Worm (Caenorhabditis elegans): ENCODE measurements around the gene F19B10.4.

The F19B10.4 gene

DNA sequence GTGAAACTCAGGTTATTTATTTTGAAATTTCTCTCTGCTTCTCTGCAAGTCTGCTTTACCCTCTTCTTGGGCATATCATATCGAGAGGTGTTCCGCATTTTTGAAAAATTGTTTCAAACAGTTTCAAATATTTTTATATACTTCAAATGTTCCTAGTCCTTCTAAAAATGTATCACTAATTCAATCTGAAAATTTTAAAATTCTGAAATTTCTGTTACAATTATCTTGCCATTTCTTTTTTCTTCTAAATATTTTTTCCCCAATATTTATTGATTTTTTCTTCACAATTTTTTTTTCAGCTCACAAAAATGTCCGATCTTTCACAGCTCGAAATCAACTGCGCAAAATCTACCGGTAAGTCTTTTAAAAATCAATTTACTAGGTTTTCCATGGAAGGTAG, at the start of gene F19B10.4:
F19B10.4 (plus strand) TSS at position 301 of the 400 bp plus-strand sequence.
- no peak for TF ChIP-seq zim-3 (tag; optimal IDR thresholded peaks at IDR 0.05)
- TF ChIP-seq egl-44 (GFP tag; IDR thresholded peaks at IDR 0.05) = no peak
- TF ChIP-seq ceh-58 (GFP tag; IDR thresholded peaks at IDR 0.05) = no peak
- no peak for TF ChIP-seq rcor-1 (GFP tag; IDR thresholded peaks at IDR 0.05)
- TF ChIP-seq C17E4.6 (GFP tag; IDR thresholded peaks at IDR 0.05) = no peak
- no peak for TF ChIP-seq K11D2.4 (GFP tag; IDR thresholded peaks at IDR 0.05)
- TF ChIP-seq madf-3 (GFP tag; IDR thresholded peaks at IDR 0.05) = no peak
- no peak for TF ChIP-seq ekl-4 (GFP tag; IDR thresholded peaks at IDR 0.05)

- TF ChIP-seq cebp-2 (GFP tag; IDR thresholded peaks at IDR 0.05) (no peak), nfyb-1 (GFP tag; IDR thresholded peaks at IDR 0.05) (peak; percentile 78)
Observed at ce11 chrII:3616615-3617014, 43.3 kb upstream of the F19B10.4 start.

DNA sequence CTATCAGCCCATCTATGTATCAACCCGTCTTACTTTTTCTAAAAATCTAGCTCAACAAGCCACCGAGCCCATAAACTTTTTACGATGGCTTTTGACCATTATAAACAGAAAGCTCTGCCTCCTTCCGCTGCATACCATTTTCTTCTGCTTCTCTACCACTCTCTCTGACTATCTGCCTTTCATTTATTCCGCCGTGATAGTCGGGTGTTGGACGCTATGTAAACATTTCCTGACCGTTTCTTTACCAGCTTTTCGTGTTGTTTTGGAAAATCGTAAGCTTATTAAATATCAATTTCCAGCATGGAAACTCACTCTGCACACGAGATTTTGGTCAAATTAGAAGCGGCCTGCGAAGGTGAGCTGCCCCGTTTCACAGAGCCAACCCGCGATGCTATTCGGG, 42.4 kb upstream of the F19B10.4 start, which contains the start of gene F40E12.1:
F40E12.1 (plus strand) TSS at position 301 of the 400 bp plus-strand sequence.
- TF ChIP-seq cebp-1 (GFP tag; IDR thresholded peaks at IDR 0.05) (no peak), cebp-1 (tag; optimal IDR thresholded peaks at IDR 0.05) (no peak), lin-26 (GFP tag; IDR thresholded peaks at IDR 0.05) (no peak), F57A8.1 (GFP tag; optimal IDR thresholded peaks at IDR 0.05) (no peak), nhr-90 (tag; optimal IDR thresholded peaks at IDR 0.05) (no peak), B0019.2 (GFP tag; conservative IDR thresholded peaks at IDR 0.05) (no peak), F39B2.1 (GFP tag; IDR thresholded peaks at IDR 0.05) (no peak), zfh-2 (GFP tag; conservative IDR thresholded peaks at IDR 0.05) (no peak), F10E7.11 (tag; optimal IDR thresholded peaks at IDR 0.05) (no peak), K11D2.4 (GFP tag; IDR thresholded peaks at IDR 0.05) (no peak), fkh-3 (tag; optimal IDR thresholded peaks at IDR 0.05) (no peak), hlh-26 (GFP tag; conservative IDR thresholded peaks at IDR 0.05) (no peak), rcor-1 (GFP tag; IDR thresholded peaks at IDR 0.05) (no peak), hsf-1 (GFP tag; IDR thresholded peaks at IDR 0.05) (no peak), lir-1 (GFP tag; conservative IDR thresholded peaks at IDR 0.05) (no peak), sea-2 (GFP tag; IDR thresholded peaks at IDR 0.05) (no peak), madf-3 (GFP tag; IDR thresholded peaks at IDR 0.05) (no peak)

DNA sequence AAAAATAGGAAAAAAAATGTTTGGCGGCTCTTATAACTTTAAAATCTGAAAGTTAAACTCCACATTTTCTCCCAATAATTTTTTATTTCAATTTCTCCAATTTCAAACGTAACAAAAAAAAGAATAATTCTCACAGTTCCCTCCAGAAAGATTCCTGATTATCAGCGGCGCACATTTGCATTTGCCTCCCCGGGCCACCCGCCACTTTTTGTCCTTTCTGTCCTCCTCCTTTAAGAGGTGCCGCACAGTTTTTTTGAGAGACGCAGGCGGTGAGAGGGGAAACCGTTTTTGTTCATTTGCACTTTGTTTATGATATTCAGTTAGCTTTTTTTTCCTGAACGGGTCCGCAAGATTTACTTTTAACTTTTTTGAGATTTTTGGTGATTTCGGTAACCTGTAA, 39.0 kb upstream of the F19B10.4 start:
- TF ChIP-seq egrh-3 (GFP tag; IDR thresholded peaks at IDR 0.05) (no peak), aptf-2 (GFP tag; conservative IDR thresholded peaks at IDR 0.05) (peak; percentile 56; the same call in 1 of the 2 replicates), dpl-1 (GFP tag; optimal IDR thresholded peaks at IDR 0.05) (peak; percentile 24), mcd-1 (GFP tag; IDR thresholded peaks at IDR 0.05) (no peak), F23B12.7 (tag; optimal IDR thresholded peaks at IDR 0.05; ENCODE audit: insufficient read depth) (no peak), Y79H2A.3 (GFP tag; conservative IDR thresholded peaks at IDR 0.05) (no peak), madf-6 (GFP tag; IDR thresholded peaks at IDR 0.05) (peak; percentile 36; the same call in 1 of the 2 replicates), ets-4 (GFP tag; optimal IDR thresholded peaks at IDR 0.05) (no peak), madf-8 (GFP tag; conservative IDR thresholded peaks at IDR 0.05) (0 out of 2 replicates have a peak, but pooled peaks have one; percentile 20), pha-4 (tag; optimal IDR thresholded peaks at IDR 0.05) (no peak), F37B4.10 (GFP tag; IDR thresholded peaks at IDR 0.05) (no peak), ztf-6 (GFP tag; IDR thresholded peaks at IDR 0.05) (no peak), F57C9.4 (tag; optimal IDR thresholded peaks at IDR 0.05) (no peak), B0261.1 (tag; optimal IDR thresholded peaks at IDR 0.05) (no peak), nhr-90 (tag; optimal IDR thresholded peaks at IDR 0.05) (no peak), lin-26 (GFP tag; IDR thresholded peaks at IDR 0.05) (no peak), F52B5.7 (tag; optimal IDR thresholded peaks at IDR 0.05) (no peak), efl-1 (GFP tag; optimal IDR thresholded peaks at IDR 0.05) (peak; percentile 66), nfya-2 (GFP tag; IDR thresholded peaks at IDR 0.05) (no peak), ztf-18 (tag; optimal IDR thresholded peaks at IDR 0.05) (no peak)
